Fruit fly (Drosophila melanogaster): ENCODE data around the gene Ets21C.
A peak's percentile ranks its signal among the peaks of the same experiment; 100 is the strongest.

DNA sequence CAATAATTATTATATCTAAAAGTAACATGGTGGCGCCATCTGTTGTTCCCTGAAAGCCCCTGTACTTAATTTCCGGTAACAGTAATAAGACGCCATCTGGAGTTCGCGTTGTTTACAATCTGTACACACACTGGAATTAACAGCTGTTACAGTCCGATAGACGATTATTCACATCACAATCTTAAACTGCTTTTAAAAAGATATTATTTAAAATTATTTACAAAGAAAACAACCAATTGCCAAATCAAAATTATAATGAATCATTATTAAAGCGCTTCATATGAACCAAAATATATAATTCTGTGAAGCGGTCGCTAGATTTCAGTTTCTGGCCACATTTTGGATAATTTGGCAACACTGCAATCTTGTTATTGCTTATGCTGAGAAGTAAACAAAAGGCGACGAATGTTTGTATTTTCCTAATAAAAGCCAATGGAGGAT, 49.7 kb upstream of the Ets21C start, which contains the start of gene CG13689:
- TF ChIP-seq gl (tag; optimal IDR thresholded peaks at IDR 0.05) (no peak), Snoo (tag; optimal IDR thresholded peaks at IDR 0.05) (no peak), rn (GFP tag; IDR thresholded peaks at IDR 0.05) (no peak), CG13204 (GFP tag; optimal IDR thresholded peaks at IDR 0.05) (no peak), Pif1A (GFP tag; optimal IDR thresholded peaks at IDR 0.05) (peak; percentile 2), CG8301 (tag; optimal IDR thresholded peaks at IDR 0.05) (no peak), EcR (GFP tag; optimal IDR thresholded peaks at IDR 0.05) (no peak), CG15710 (tag; optimal IDR thresholded peaks at IDR 0.05) (no peak), D1 (tag; optimal IDR thresholded peaks at IDR 0.05) (peak; percentile 65), CG9948 (tag; optimal IDR thresholded peaks at IDR 0.05) (no peak), CG4496 (GFP tag; IDR thresholded peaks at IDR 0.05) (no peak), CG12605 (GFP tag; IDR thresholded peaks at IDR 0.05) (no peak)

Data from whole organism, pupa.